Fruit fly (Drosophila melanogaster) whole organism, prepupa: Measurements from ENCODE around the gene CG14050.

Experiments used
- CG10669 ChIP-seq: fragments of 200-800 bp; sonication (Bioruptor generic); optimal IDR thresholded peaks from 3 replicates; lab custom pipeline; 2018; ENCODE audit warnings: missing biosample characterization, mild to moderate bottlenecking, missing genetic modification characterization, moderate library complexity
- CG11762 ChIP-seq: fragments of 200-800 bp; sonication (Bioruptor generic); optimal IDR thresholded peaks from 3 replicates; lab custom pipeline; 2016; ENCODE audit warnings: missing biosample characterization, missing genetic modification characterization; ENCODE audit not compliant: insufficient read depth
- CG31627 ChIP-seq: fragments of 200-800 bp; sonication (Bioruptor generic); optimal IDR thresholded peaks from 3 replicates; lab custom pipeline; 2016; ENCODE audit warnings: missing biosample characterization, missing genetic modification characterization
- CG3919 ChIP-seq: fragments of 200-800 bp; sonication (Bioruptor generic); optimal IDR thresholded peaks from 3 replicates; lab custom pipeline; 2016; ENCODE audit warnings: missing biosample characterization, missing genetic modification characterization
- CG6854 ChIP-seq: fragments of 200-800 bp; sonication (Bioruptor generic); optimal IDR thresholded peaks from 2 replicates; lab custom pipeline; 2017; ENCODE audit warnings: missing biosample characterization, mild to moderate bottlenecking, missing genetic modification characterization
- CG8119 ChIP-seq: fragments of 200-800 bp; sonication (Bioruptor generic); IDR thresholded peaks from 3 replicates; pipeline ENCODE4 v1.3.6; 2022; ENCODE audit warnings: missing biosample characterization, missing genetic modification characterization
- pdm3 ChIP-seq: fragments of 200-800 bp; sonication (Bioruptor generic); optimal IDR thresholded peaks from 3 replicates; lab custom pipeline; 2016; ENCODE audit warnings: missing biosample characterization, missing genetic modification characterization

DNA sequence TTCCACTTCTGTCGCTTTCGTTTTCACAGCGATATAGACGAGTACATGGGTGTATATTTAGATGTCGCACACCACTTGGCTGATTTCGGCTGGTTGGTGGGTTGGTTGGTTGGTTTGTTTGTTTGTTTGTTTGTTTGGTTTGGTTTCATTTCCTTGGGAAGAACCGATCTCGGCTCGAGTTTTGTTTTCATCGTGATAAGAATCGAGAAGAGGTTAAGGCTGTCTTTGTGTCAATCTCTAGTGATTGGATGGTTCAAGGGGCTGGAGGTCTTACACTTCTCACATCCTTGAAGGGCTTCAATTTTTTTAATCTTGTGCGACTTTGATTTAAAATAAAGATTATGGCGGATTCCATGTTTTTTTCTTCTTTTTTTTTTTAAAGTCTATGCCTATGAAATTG lies 6.8 kb upstream of the CG14050 start:
- TF ChIP-seq CG6854 (GFP tag; lab: Kevin White, UChicago), result no peak
- TF ChIP-seq CG31627 (GFP tag; lab: Kevin White, UChicago), result no peak
- TF ChIP-seq CG3919 (GFP tag; lab: Kevin White, UChicago), result no peak
- no peak for TF ChIP-seq CG8119 (GFP tag; lab: Robert Waterston, UW)
- no peak for TF ChIP-seq pdm3 (GFP tag; lab: Kevin White, UChicago)
- TF ChIP-seq CG11762 (GFP tag; lab: Kevin White, UChicago), result no peak
- TF ChIP-seq CG10669 (GFP tag; lab: Kevin White, UChicago), result no peak
